Fruit fly (Drosophila melanogaster) whole organism, wandering third instar larva: ENCODE results near the gene CG44098.

Experiments used
- GATAd ChIP-seq: sonication (Bioruptor generic); optimal IDR thresholded peaks from 2 replicates; lab custom pipeline; 2016; ENCODE audit warnings: missing biosample characterization, missing genetic modification characterization
- Myc ChIP-seq: fragments of >200 bp; optimal IDR thresholded peaks from 2 replicates; lab custom pipeline; 2017
- foxo ChIP-seq, 2 experiments: fragments of 200-800 bp; sonication (Bioruptor generic); optimal IDR thresholded peaks; 2 replicates in 1 of 2; 3 replicates in 1 of 2; lab custom pipeline; 2016 to 2017; ENCODE audit warnings: missing biosample characterization in 2 of 2, missing genetic modification characterization in 2 of 2
- pan ChIP-seq: fragments of >200 bp; optimal IDR thresholded peaks from 2 replicates; lab custom pipeline; 2017
- psq ChIP-seq: fragments of 200-800 bp; sonication (Bioruptor generic); optimal IDR thresholded peaks from 3 replicates; lab custom pipeline; 2017; ENCODE audit warnings: missing biosample characterization, mild to moderate bottlenecking, missing genetic modification characterization, moderate library complexity
- usp ChIP-seq: fragments of >200 bp; optimal IDR thresholded peaks from 2 replicates; lab custom pipeline; 2017; ENCODE audit warnings: missing biosample characterization, missing genetic modification characterization

dm6 chr3R:4726796-4727195, 46.2 kb downstream of the CG44098 start:
- TF ChIP-seq GATAd (GFP tag; lab: Kevin White, UChicago) (no peak), pan (lab: Kevin White, UChicago) (no peak), psq (no peak), usp (no peak), Myc (lab: Kevin White, UChicago) (no peak), foxo (GFP tag; optimal IDR thresholded peaks at IDR 0.05; lab: Kevin White, UChicago) (peak in 1 of 2 experiments; percentile 8)
